Worm (Caenorhabditis elegans) whole organism, L3 larva: ENCODE results near the gene C25E10.17.

Experiments
- ZK546.5 ChIP-seq: sonication (generic microtip); optimal IDR thresholded peaks from 2 replicates; lab custom pipeline; 2017; ENCODE audit warnings: missing biosample characterization, missing genetic modification characterization
- aly-2 ChIP-seq: fragments of 150-350 bp; optimal IDR thresholded peaks from 2 replicates; lab custom pipeline; 2014; ENCODE audit warnings: missing biosample characterization, missing genetic modification characterization
- ama-1 ChIP-seq: fragments of 150-350 bp; optimal IDR thresholded peaks from 2 replicates; lab custom pipeline; 2018
- ceh-16 ChIP-seq: sonication (generic microtip); optimal IDR thresholded peaks from 2 replicates; lab custom pipeline; 2017; ENCODE audit warnings: missing biosample characterization, missing genetic modification characterization
- ceh-28 ChIP-seq: fragments of 150-350 bp; optimal IDR thresholded peaks from 2 replicates; lab custom pipeline; 2014; ENCODE audit warnings: missing biosample characterization, missing genetic modification reagents, missing genetic modification characterization
- ceh-9 ChIP-seq: sonication (generic microtip); optimal IDR thresholded peaks from 2 replicates; lab custom pipeline; 2018; ENCODE audit warnings: missing biosample characterization, missing genetic modification characterization
- egl-27 ChIP-seq: sonication (generic microtip); optimal IDR thresholded peaks from 4 replicates; lab custom pipeline; 2017; ENCODE audit warnings: missing biosample characterization, missing genetic modification reagents, missing genetic modification characterization
- egl-5 ChIP-seq: fragments of 150-350 bp; optimal IDR thresholded peaks from 2 replicates; lab custom pipeline; 2017; ENCODE audit warnings: missing biosample characterization, missing genetic modification reagents, missing genetic modification characterization, inconsistent platforms
- elt-1 ChIP-seq: fragments of 150-350 bp; optimal IDR thresholded peaks from 2 replicates; lab custom pipeline; 2014; ENCODE audit warnings: missing biosample characterization, missing genetic modification characterization
- elt-2 ChIP-seq: sonication (generic microtip); optimal IDR thresholded peaks from 2 replicates; lab custom pipeline; 2016; ENCODE audit warnings: missing genetic modification reagents, mild to moderate bottlenecking, missing genetic modification characterization, missing compliant biosample characterization
- elt-3 ChIP-seq, 3 experiments: fragments of 150-350 bp in 1 of 3; sonication (generic microtip) in 2 of 3; optimal IDR thresholded peaks; 2 replicates in 2 of 3; 4 replicates in 1 of 3; lab custom pipeline; 2014 to 2017; ENCODE audit warnings: missing biosample characterization in 3 of 3, missing genetic modification characterization in 3 of 3
- fkh-10 ChIP-seq: sonication (generic microtip); optimal IDR thresholded peaks from 2 replicates; lab custom pipeline; 2017; ENCODE audit warnings: missing biosample characterization, missing genetic modification reagents, missing genetic modification characterization
- hmg-11 ChIP-seq: sonication (generic microtip); optimal IDR thresholded peaks from 2 replicates; lab custom pipeline; 2016; ENCODE audit warnings: missing genetic modification characterization, missing compliant biosample characterization
- jun-1 ChIP-seq: fragments of 150-350 bp; optimal IDR thresholded peaks from 2 replicates; lab custom pipeline; 2014; ENCODE audit warnings: missing biosample characterization, missing genetic modification reagents, missing genetic modification characterization
- lin-39 ChIP-seq: fragments of 150-350 bp; optimal IDR thresholded peaks from 2 replicates; lab custom pipeline; 2018; ENCODE audit warnings: missing biosample characterization, missing genetic modification reagents, missing genetic modification characterization
- lsy-12 ChIP-seq: sonication (generic microtip); optimal IDR thresholded peaks from 2 replicates; lab custom pipeline; 2016; ENCODE audit warnings: mild to moderate bottlenecking, missing genetic modification characterization, missing compliant biosample characterization
- mdl-1 ChIP-seq: fragments of 150-350 bp; optimal IDR thresholded peaks from 2 replicates; lab custom pipeline; 2014; ENCODE audit warnings: missing biosample characterization, missing genetic modification characterization
- mml-1 ChIP-seq: fragments of 150-350 bp; sonication (generic microtip); optimal IDR thresholded peaks from 3 replicates; lab custom pipeline; 2014; ENCODE audit warnings: missing biosample characterization, missing genetic modification characterization
- nfya-1 ChIP-seq: sonication (generic microtip); optimal IDR thresholded peaks from 2 replicates; lab custom pipeline; 2017; ENCODE audit warnings: missing genetic modification characterization, mild to moderate bottlenecking, missing compliant biosample characterization, antibody characterized with exemption, moderate library complexity; ENCODE audit not compliant: insufficient read depth
- nhr-11 ChIP-seq: fragments of 150-350 bp; optimal IDR thresholded peaks from 2 replicates; lab custom pipeline; 2014; ENCODE audit warnings: missing biosample characterization, missing genetic modification characterization
- nhr-12 ChIP-seq: fragments of 150-350 bp; optimal IDR thresholded peaks from 2 replicates; lab custom pipeline; 2014; ENCODE audit warnings: missing biosample characterization, missing genetic modification characterization
- nhr-23 ChIP-seq: fragments of 150-350 bp; optimal IDR thresholded peaks from 2 replicates; lab custom pipeline; 2014; ENCODE audit warnings: missing biosample characterization, missing genetic modification reagents, missing genetic modification characterization
- nhr-237 ChIP-seq: fragments of 150-350 bp; optimal IDR thresholded peaks from 2 replicates; lab custom pipeline; 2014; ENCODE audit warnings: missing biosample characterization, missing genetic modification characterization
- nhr-25 ChIP-seq: sonication (generic microtip); optimal IDR thresholded peaks from 2 replicates; lab custom pipeline; 2017; ENCODE audit warnings: missing biosample characterization, missing genetic modification characterization
- nhr-28 ChIP-seq: fragments of 150-350 bp; optimal IDR thresholded peaks from 2 replicates; lab custom pipeline; 2014; ENCODE audit warnings: missing biosample characterization, missing genetic modification characterization
- nhr-43 ChIP-seq: sonication (generic microtip); optimal IDR thresholded peaks from 2 replicates; lab custom pipeline; 2016; ENCODE audit warnings: mild to moderate bottlenecking, missing genetic modification characterization, missing compliant biosample characterization; ENCODE audit not compliant: poor library complexity, severe bottlenecking
- nhr-76 ChIP-seq: fragments of 150-350 bp; sonication (generic microtip); optimal IDR thresholded peaks from 5 replicates; lab custom pipeline; 2014; ENCODE audit warnings: missing biosample characterization, missing genetic modification characterization
- pha-4 ChIP-seq: fragments of 150-350 bp; optimal IDR thresholded peaks from 2 replicates; lab custom pipeline; 2014; ENCODE audit warnings: missing biosample characterization, missing genetic modification reagents, missing genetic modification characterization
- pqm-1 ChIP-seq: fragments of 150-350 bp; optimal IDR thresholded peaks from 2 replicates; lab custom pipeline; 2017; ENCODE audit warnings: missing biosample characterization, missing genetic modification characterization, inconsistent platforms
- sea-2 ChIP-seq: fragments of 150-350 bp; sonication (generic microtip); optimal IDR thresholded peaks from 4 replicates; lab custom pipeline; 2014; ENCODE audit warnings: missing biosample characterization, missing genetic modification reagents, missing genetic modification characterization
- skn-1 ChIP-seq: fragments of 150-350 bp; optimal IDR thresholded peaks from 2 replicates; lab custom pipeline; 2014; ENCODE audit warnings: missing biosample characterization, missing genetic modification characterization
- snpc-4 ChIP-seq: fragments of 150-350 bp; optimal IDR thresholded peaks from 2 replicates; lab custom pipeline; 2014; ENCODE audit warnings: missing biosample characterization, missing genetic modification characterization
- tbx-2 ChIP-seq: sonication (generic microtip); optimal IDR thresholded peaks from 2 replicates; lab custom pipeline; 2016; ENCODE audit warnings: mild to moderate bottlenecking, missing genetic modification characterization, missing compliant biosample characterization
- unc-62 ChIP-seq: fragments of 150-350 bp; sonication (generic microtip); optimal IDR thresholded peaks from 4 replicates; lab custom pipeline; 2014; ENCODE audit warnings: missing biosample characterization, missing genetic modification reagents, missing genetic modification characterization
- zag-1 ChIP-seq: fragments of 150-350 bp; optimal IDR thresholded peaks from 2 replicates; lab custom pipeline; 2014; ENCODE audit warnings: missing biosample characterization, missing genetic modification characterization
- ztf-4 ChIP-seq: fragments of 150-350 bp; optimal IDR thresholded peaks from 2 replicates; lab custom pipeline; 2014; ENCODE audit warnings: missing biosample characterization, missing genetic modification characterization

C25E10.17 gene

ce11 chrV:9092209-9092608, 44.8 kb upstream of the C25E10.17 start, which contains the start of gene T27E4.1:
Gene T27E4.1 (plus strand): TSS chrV:9092345.
- TF ChIP-seq hmg-11 (tag; lab: Kevin White, UChicago) (no peak), nfya-1 (tag; lab: Kevin White, UChicago) (no peak), egl-27 (tag; lab: Kevin White, UChicago) (no peak), aly-2 (tag; lab: Kevin White, UChicago) (no peak), lin-39 (tag; lab: Kevin White, UChicago) (peak; percentile 44), elt-2 (tag; lab: Kevin White, UChicago) (no peak)

- TF ChIP-seq zag-1 (tag; lab: Kevin White, UChicago) (no peak), nhr-76 (no peak), nhr-11 (tag; lab: Kevin White, UChicago) (no peak), snpc-4 (tag; lab: Kevin White, UChicago) (peak; percentile 10), lsy-12 (tag; lab: Kevin White, UChicago) (peak; percentile 42), nfya-1 (tag; lab: Kevin White, UChicago) (peak; percentile 48), ama-1 (lab: Kevin White, UChicago) (peak; percentile 99), ceh-16 (no peak)
These were observed 41.4 kb upstream of the C25E10.17 start for ce11 chrV:9088758-9089157.

DNA sequence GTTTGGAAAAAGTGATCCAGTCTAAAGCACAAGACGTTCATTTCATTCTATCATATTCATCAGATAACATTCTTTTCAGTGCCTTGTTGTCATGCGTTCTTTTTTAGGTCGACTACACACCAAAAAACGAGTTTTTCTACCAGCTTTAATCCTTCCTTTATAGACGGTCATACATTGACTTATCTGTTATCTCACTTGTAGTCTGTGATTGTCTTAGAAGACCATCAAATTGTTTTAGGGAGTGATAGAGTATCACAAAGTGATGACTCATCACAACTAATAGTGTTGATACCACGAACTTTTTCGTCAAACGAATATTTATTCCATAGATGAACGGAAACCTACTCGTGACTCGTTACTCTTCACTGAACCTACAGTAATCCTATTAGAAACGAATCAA, 38.4 kb upstream of the C25E10.17 start:
- TF ChIP-seq nhr-23 (peak; percentile 89), ama-1 (lab: Kevin White, UChicago) (no peak), tbx-2 (peak; percentile 22), elt-2 (tag; lab: Kevin White, UChicago) (peak; percentile 34), nhr-25 (peak; percentile 73), fkh-10 (GFP tag; lab: Kevin White, UChicago) (no peak), sea-2 (GFP tag; lab: Kevin White, UChicago) (no peak), nhr-43 (tag; lab: Kevin White, UChicago) (peak; percentile 88), elt-1 (tag; lab: Kevin White, UChicago) (no peak), unc-62 (GFP tag; lab: Kevin White, UChicago) (no peak), elt-3 (tag; optimal IDR thresholded peaks at IDR 0.05; lab: Kevin White, UChicago) (peak in 1 of 3 experiments; percentile 84), mml-1 (no peak), jun-1 (peak; percentile 43), egl-5 (no peak), mdl-1 (tag; lab: Kevin White, UChicago) (no peak), pqm-1 (tag; lab: Kevin White, UChicago) (peak; percentile 15), ZK546.5 (no peak), ceh-28 (tag; lab: Kevin White, UChicago) (peak; percentile 58)

- TF ChIP-seq nhr-43 (tag; lab: Kevin White, UChicago) = peak; percentile 11
- no peak for TF ChIP-seq elt-2 (tag; lab: Kevin White, UChicago)
- TF ChIP-seq nhr-23 = peak; percentile 37
- no peak for TF ChIP-seq ceh-9
- TF ChIP-seq nhr-28 (tag; lab: Kevin White, UChicago) = no peak
- TF ChIP-seq jun-1 = no peak
- TF ChIP-seq nhr-25 = peak; percentile 12
- no peak for TF ChIP-seq nhr-12 (tag; lab: Kevin White, UChicago)
- TF ChIP-seq skn-1 = no peak
These were observed 36.8 kb upstream of the C25E10.17 start for ce11 chrV:9084252-9084651.

ce11 chrV:9082350-9082749, 34.9 kb upstream of the C25E10.17 start:
- TF ChIP-seq nhr-23 (peak; percentile 3), nhr-25 (peak; percentile 32), ztf-4 (tag; lab: Kevin White, UChicago) (no peak)
- TF ChIP-seq, all 47 proteins: peak for 2

ce11 chrV:9081410-9081809, 34.0 kb upstream of the C25E10.17 start:
- TF ChIP-seq ama-1 (lab: Kevin White, UChicago) (no peak), nfya-1 (tag; lab: Kevin White, UChicago) (peak; percentile 38), jun-1 (peak; percentile 2), elt-2 (tag; lab: Kevin White, UChicago) (peak; percentile 67), pha-4 (tag; lab: Kevin White, UChicago) (peak; percentile 75), nhr-237 (tag; lab: Kevin White, UChicago) (no peak), pqm-1 (tag; lab: Kevin White, UChicago) (peak; percentile 80), lin-39 (tag; lab: Kevin White, UChicago) (no peak)
